Worm (Caenorhabditis elegans): ENCODE results near the gene srh-299.

DNA sequence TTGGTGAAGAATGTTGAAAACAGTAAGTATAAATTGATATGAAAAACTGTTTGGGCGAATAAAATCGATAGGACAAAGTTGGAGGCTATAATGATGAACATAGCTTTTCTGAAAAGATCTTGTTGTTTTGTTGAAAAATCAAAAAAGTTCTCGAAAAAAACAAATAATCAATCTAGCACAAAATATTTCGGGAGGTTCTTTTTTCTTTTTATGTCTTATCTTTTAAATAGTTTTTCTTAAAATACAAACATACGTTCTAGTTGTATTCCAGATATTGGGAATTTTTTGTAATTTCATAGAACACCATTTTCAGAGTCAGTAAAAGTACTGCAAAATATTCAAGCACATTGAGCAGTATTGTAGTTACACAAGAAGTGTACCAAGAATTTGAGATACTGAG, 33.2 kb upstream of the srh-299 start, which contains the start of gene srbc-55:
- TF ChIP-seq flt-1 (GFP tag; IDR thresholded peaks at IDR 0.05) (no peak), ztf-29 (GFP tag; IDR thresholded peaks at IDR 0.05) (no peak), med-1 (GFP tag; optimal IDR thresholded peaks at IDR 0.05; ENCODE audit: insufficient read depth) (no peak), tab-1 (GFP tag; IDR thresholded peaks at IDR 0.05) (no peak), klf-2 (GFP tag; conservative IDR thresholded peaks at IDR 0.05) (no peak), T22C8.4 (GFP tag; IDR thresholded peaks at IDR 0.05) (no peak), ztf-23 (GFP tag; IDR thresholded peaks at IDR 0.05) (no peak)
